Worm (Caenorhabditis elegans) whole organism, late embryonic: Measurements from ENCODE around the gene Y55B1AR.2.

Experiments
- C08G9.2 ChIP-seq: sonication (generic microtip); optimal IDR thresholded peaks from 2 replicates; lab custom pipeline; 2016; ENCODE audit warnings: mild to moderate bottlenecking, missing genetic modification characterization, moderate library complexity, missing compliant biosample characterization
- K02D7.2 ChIP-seq: sonication (generic microtip); optimal IDR thresholded peaks from 2 replicates; lab custom pipeline; 2017; ENCODE audit warnings: mild to moderate bottlenecking, missing genetic modification characterization, missing compliant biosample characterization
- K09A11.1 ChIP-seq: sonication (generic microtip); optimal IDR thresholded peaks from 2 replicates; lab custom pipeline; 2017; ENCODE audit warnings: antibody characterized with exemption, mild to moderate bottlenecking, missing genetic modification characterization, missing compliant biosample characterization; ENCODE audit not compliant: insufficient read depth
- Y22D7AL.16 ChIP-seq: sonication (generic microtip); optimal IDR thresholded peaks from 2 replicates; lab custom pipeline; 2016; ENCODE audit warnings: missing genetic modification characterization, missing compliant biosample characterization
- ceh-19 ChIP-seq: fragments of 200-800 bp; sonication (Bioruptor generic); optimal IDR thresholded peaks from 2 replicates; lab custom pipeline; 2018; ENCODE audit warnings: mild to moderate bottlenecking, missing genetic modification characterization, missing compliant biosample characterization
- ceh-2 ChIP-seq: sonication (generic microtip); optimal IDR thresholded peaks from 2 replicates; lab custom pipeline; 2016; ENCODE audit warnings: missing genotype, missing genetic modification characterization, missing compliant biosample characterization
- ceh-22 ChIP-seq: sonication (generic microtip); optimal IDR thresholded peaks from 2 replicates; lab custom pipeline; 2017; ENCODE audit warnings: missing biosample characterization, missing genetic modification characterization
- ceh-24 ChIP-seq: sonication (generic microtip); optimal IDR thresholded peaks from 2 replicates; lab custom pipeline; 2016; ENCODE audit warnings: mild to moderate bottlenecking, missing genetic modification characterization, missing compliant biosample characterization
- ceh-30 ChIP-seq: fragments of 150-350 bp; optimal IDR thresholded peaks from 2 replicates; lab custom pipeline; 2014; ENCODE audit warnings: missing biosample characterization, missing genetic modification characterization
- ceh-31 ChIP-seq: sonication (generic microtip); optimal IDR thresholded peaks from 2 replicates; lab custom pipeline; 2016; ENCODE audit warnings: missing genetic modification characterization, missing compliant biosample characterization
- ceh-34 ChIP-seq: sonication (generic microtip); optimal IDR thresholded peaks from 2 replicates; lab custom pipeline; 2016; ENCODE audit warnings: mild to moderate bottlenecking, missing genetic modification characterization, missing compliant biosample characterization
- ceh-45 ChIP-seq: fragments of 200-800 bp; sonication (Bioruptor generic); IDR thresholded peaks from 2 replicates; pipeline ENCODE4 v1.3.6; 2022; ENCODE audit warnings: missing genetic modification reagents, missing genetic modification characterization, missing compliant biosample characterization
- ceh-48 ChIP-seq: sonication (generic microtip); optimal IDR thresholded peaks from 2 replicates; lab custom pipeline; 2016; ENCODE audit warnings: missing genetic modification characterization, inconsistent platforms, missing compliant biosample characterization
- ceh-6 ChIP-seq: fragments of 200-800 bp; sonication (Bioruptor generic); optimal IDR thresholded peaks from 2 replicates; lab custom pipeline; 2018; ENCODE audit warnings: mild to moderate bottlenecking, missing genetic modification characterization, missing compliant biosample characterization
- dve-1 ChIP-seq: sonication (generic microtip); optimal IDR thresholded peaks from 2 replicates; lab custom pipeline; 2017; ENCODE audit warnings: antibody characterized with exemption, mild to moderate bottlenecking, missing genetic modification characterization, missing compliant biosample characterization
- ets-4 ChIP-seq: sonication (generic microtip); optimal IDR thresholded peaks from 2 replicates; lab custom pipeline; 2016; ENCODE audit warnings: missing genetic modification characterization, missing compliant biosample characterization
- fkh-6 ChIP-seq: sonication (generic microtip); optimal IDR thresholded peaks from 2 replicates; lab custom pipeline; 2016; ENCODE audit warnings: missing genetic modification characterization, missing compliant biosample characterization
- gmeb-2 ChIP-seq: sonication (generic microtip); optimal IDR thresholded peaks from 2 replicates; lab custom pipeline; 2016; ENCODE audit warnings: missing genetic modification characterization, inconsistent platforms, missing compliant biosample characterization
- hlh-13 ChIP-seq: fragments of 200-800 bp; sonication (Bioruptor generic); optimal IDR thresholded peaks from 2 replicates; lab custom pipeline; 2018; ENCODE audit warnings: mild to moderate bottlenecking, missing genetic modification characterization, missing compliant biosample characterization
- hlh-30 ChIP-seq: sonication (generic microtip); optimal IDR thresholded peaks from 2 replicates; lab custom pipeline; 2017; ENCODE audit warnings: antibody characterized with exemption, missing genetic modification characterization, missing compliant biosample characterization; ENCODE audit not compliant: insufficient read depth
- hlh-8 ChIP-seq: sonication (generic microtip); optimal IDR thresholded peaks from 2 replicates; lab custom pipeline; 2016; ENCODE audit warnings: missing genotype, missing genetic modification characterization, missing compliant biosample characterization
- lin-11 ChIP-seq: fragments of 200-800 bp; sonication (Bioruptor generic); optimal IDR thresholded peaks from 2 replicates; lab custom pipeline; 2018; ENCODE audit warnings: mild to moderate bottlenecking, missing genetic modification characterization, missing compliant biosample characterization
- nfya-1 ChIP-seq: sonication (generic microtip); optimal IDR thresholded peaks from 2 replicates; lab custom pipeline; 2017; ENCODE audit warnings: missing genetic modification characterization, mild to moderate bottlenecking, missing compliant biosample characterization, antibody characterized with exemption, moderate library complexity
- nhr-11 ChIP-seq: fragments of 150-350 bp; optimal IDR thresholded peaks from 2 replicates; lab custom pipeline; 2014; ENCODE audit warnings: missing biosample characterization, missing genetic modification characterization
- nhr-232 ChIP-seq: sonication (generic microtip); optimal IDR thresholded peaks from 2 replicates; lab custom pipeline; 2016; ENCODE audit warnings: missing genetic modification characterization, missing compliant biosample characterization
- npax-4 ChIP-seq: sonication (generic microtip); optimal IDR thresholded peaks from 2 replicates; lab custom pipeline; 2016; ENCODE audit warnings: missing genetic modification characterization, missing compliant biosample characterization
- pag-3 ChIP-seq: sonication (generic microtip); optimal IDR thresholded peaks from 2 replicates; lab custom pipeline; 2016; ENCODE audit warnings: missing compliant biosample characterization, missing genetic modification characterization, borderline replicate concordance
- pat-9 ChIP-seq: fragments of 200-800 bp; sonication (Bioruptor generic); optimal IDR thresholded peaks from 2 replicates; lab custom pipeline; 2018; ENCODE audit warnings: mild to moderate bottlenecking, missing genetic modification characterization, moderate library complexity, missing compliant biosample characterization
- pax-1 ChIP-seq: fragments of 150-350 bp; optimal IDR thresholded peaks from 2 replicates; lab custom pipeline; 2014; ENCODE audit warnings: missing biosample characterization, missing genetic modification characterization
- pqm-1 ChIP-seq: sonication (generic microtip); optimal IDR thresholded peaks from 2 replicates; lab custom pipeline; 2016; ENCODE audit warnings: missing genetic modification characterization, missing compliant biosample characterization
- pros-1 ChIP-seq: fragments of 150-350 bp; optimal IDR thresholded peaks from 2 replicates; lab custom pipeline; 2014; ENCODE audit warnings: missing biosample characterization, missing genetic modification reagents, missing genetic modification characterization
- ref-2 ChIP-seq: sonication (generic microtip); optimal IDR thresholded peaks from 2 replicates; lab custom pipeline; 2016; ENCODE audit warnings: missing genetic modification characterization, missing compliant biosample characterization
- sdc-2 ChIP-seq: sonication (generic microtip); optimal IDR thresholded peaks from 2 replicates; lab custom pipeline; 2016; ENCODE audit warnings: missing genotype, missing genetic modification characterization, missing compliant biosample characterization
- sox-2 ChIP-seq: fragments of 200-800 bp; sonication (Bioruptor generic); IDR thresholded peaks from 2 replicates; pipeline ENCODE4 v1.3.6; 2022; ENCODE audit warnings: missing genetic modification reagents, missing genetic modification characterization, missing compliant biosample characterization
- syd-9 ChIP-seq: sonication (generic microtip); optimal IDR thresholded peaks from 2 replicates; lab custom pipeline; 2016; ENCODE audit warnings: mild to moderate bottlenecking, missing genetic modification characterization, moderate library complexity, missing compliant biosample characterization
- tbx-2 ChIP-seq: sonication (generic microtip); optimal IDR thresholded peaks from 2 replicates; lab custom pipeline; 2016; ENCODE audit warnings: missing genetic modification characterization, missing compliant biosample characterization
- tbx-7 ChIP-seq: sonication (generic microtip); optimal IDR thresholded peaks from 2 replicates; lab custom pipeline; 2016; ENCODE audit warnings: missing genotype, missing genetic modification characterization, missing compliant biosample characterization
- unc-3 ChIP-seq, 2 experiments: fragments of 200-800 bp in 1 of 2; sonication (Bioruptor generic) in 1 of 2; sonication (generic microtip) in 1 of 2; conservative IDR thresholded peaks in 1 of 2; optimal IDR thresholded peaks in 1 of 2; 2 replicates each; pipeline versions ENCODE4 v1.3.6 to Lab custom; 2016 to 2022; ENCODE audit warnings: missing compliant biosample characterization in 2 of 2, missing genetic modification characterization in 2 of 2, missing genetic modification reagents in 1 of 2
- unc-42 ChIP-seq: sonication (generic microtip); optimal IDR thresholded peaks from 2 replicates; lab custom pipeline; 2016; ENCODE audit warnings: missing genotype, missing genetic modification characterization, missing compliant biosample characterization
- unc-55 ChIP-seq: sonication (generic microtip); optimal IDR thresholded peaks from 2 replicates; lab custom pipeline; 2017; ENCODE audit warnings: missing biosample characterization, missing genetic modification reagents, missing genetic modification characterization
- ztf-16 ChIP-seq: sonication (generic microtip); optimal IDR thresholded peaks from 2 replicates; lab custom pipeline; 2017; ENCODE audit warnings: missing genetic modification characterization, missing compliant biosample characterization

Gene Y55B1AR.2

ce11 chrIII:564786-565185 lies 33.8 kb downstream of the Y55B1AR.2 start:
- TF ChIP-seq Y22D7AL.16 (tag; lab: Kevin White, UChicago) (no peak), pag-3 (tag; lab: Kevin White, UChicago) (no peak), gmeb-2 (tag; lab: Kevin White, UChicago) (no peak), dve-1 (tag; lab: Kevin White, UChicago) (no peak), K02D7.2 (tag; lab: Kevin White, UChicago) (no peak), ceh-19 (GFP tag; lab: Kevin White, UChicago) (no peak), ceh-24 (tag; lab: Kevin White, UChicago) (no peak), ceh-30 (no peak), ref-2 (tag; lab: Kevin White, UChicago) (no peak)

- TF ChIP-seq ceh-30 (no peak), unc-42 (tag; lab: Kevin White, UChicago) (no peak), pax-1 (no peak), hlh-8 (tag; lab: Kevin White, UChicago) (no peak), gmeb-2 (tag; lab: Kevin White, UChicago) (no peak)
These were observed 34.8 kb downstream of the Y55B1AR.2 start for ce11 chrIII:563755-564154.

ce11 chrIII:558832-559231 lies 39.8 kb downstream of the Y55B1AR.2 start:
- TF ChIP-seq ceh-22 (peak; percentile 71), hlh-13 (GFP tag; lab: Kevin White, UChicago) (no peak), tbx-2 (peak; percentile 73), ceh-24 (tag; lab: Kevin White, UChicago) (no peak), nhr-232 (tag; lab: Kevin White, UChicago) (no peak), ref-2 (tag; lab: Kevin White, UChicago) (peak; percentile 44), ceh-48 (tag; lab: Kevin White, UChicago) (no peak), K09A11.1 (tag; lab: Kevin White, UChicago) (no peak), ztf-16 (tag; lab: Kevin White, UChicago) (no peak), unc-3 (GFP tag; conservative IDR thresholded peaks at IDR 0.05; lab: Robert Waterston, UW) (no peak), unc-3 (tag; optimal IDR thresholded peaks at IDR 0.05; lab: Kevin White, UChicago) (no peak), ceh-31 (tag; lab: Kevin White, UChicago) (peak; percentile 17), lin-11 (no peak), pqm-1 (tag; lab: Kevin White, UChicago) (no peak), pat-9 (no peak), ceh-45 (GFP tag; lab: Robert Waterston, UW) (no peak), syd-9 (tag; lab: Kevin White, UChicago) (no peak), unc-55 (GFP tag; lab: Kevin White, UChicago) (peak; percentile 77), ets-4 (tag; lab: Kevin White, UChicago) (peak; percentile 21), sox-2 (GFP tag; lab: Robert Waterston, UW) (peak; percentile 38; the same call in 1 of the 2 replicates), tbx-7 (peak; percentile 20), ceh-2 (tag; lab: Kevin White, UChicago) (peak; percentile 46), C08G9.2 (tag; lab: Kevin White, UChicago) (no peak), ceh-6 (GFP tag; lab: Kevin White, UChicago) (no peak), ceh-34 (peak; percentile 89), fkh-6 (tag; lab: Kevin White, UChicago) (no peak), pros-1 (tag; lab: Kevin White, UChicago) (peak; percentile 39), npax-4 (tag; lab: Kevin White, UChicago) (no peak), nfya-1 (tag; lab: Kevin White, UChicago) (peak; percentile 50), hlh-30 (tag; lab: Kevin White, UChicago) (peak; percentile 45), sdc-2 (tag; lab: Kevin White, UChicago) (no peak), nhr-11 (tag; lab: Kevin White, UChicago) (no peak)
